Fruit fly (Drosophila melanogaster) whole organism: ENCODE data around the gene CG34136.

ENCODE experiments used
- CG8478 ChIP-seq: fragments of >200 bp; optimal IDR thresholded peaks from 2 replicates; lab custom pipeline; 2018; ENCODE audit warnings: inconsistent platforms
- Dll ChIP-seq: fragments of >200 bp; optimal IDR thresholded peaks from 2 replicates; lab custom pipeline; 2017
- EcR ChIP-seq, 2 experiments: fragments of >200 bp; optimal IDR thresholded peaks; 2 replicates each; lab custom pipeline; 2017; ENCODE audit warnings: missing biosample characterization in 2 of 2, missing genetic modification characterization in 2 of 2, missing genetic modification reagents in 2 of 2
- psq ChIP-seq: fragments of >200 bp; optimal IDR thresholded peaks from 2 replicates; lab custom pipeline; 2017

DNA sequence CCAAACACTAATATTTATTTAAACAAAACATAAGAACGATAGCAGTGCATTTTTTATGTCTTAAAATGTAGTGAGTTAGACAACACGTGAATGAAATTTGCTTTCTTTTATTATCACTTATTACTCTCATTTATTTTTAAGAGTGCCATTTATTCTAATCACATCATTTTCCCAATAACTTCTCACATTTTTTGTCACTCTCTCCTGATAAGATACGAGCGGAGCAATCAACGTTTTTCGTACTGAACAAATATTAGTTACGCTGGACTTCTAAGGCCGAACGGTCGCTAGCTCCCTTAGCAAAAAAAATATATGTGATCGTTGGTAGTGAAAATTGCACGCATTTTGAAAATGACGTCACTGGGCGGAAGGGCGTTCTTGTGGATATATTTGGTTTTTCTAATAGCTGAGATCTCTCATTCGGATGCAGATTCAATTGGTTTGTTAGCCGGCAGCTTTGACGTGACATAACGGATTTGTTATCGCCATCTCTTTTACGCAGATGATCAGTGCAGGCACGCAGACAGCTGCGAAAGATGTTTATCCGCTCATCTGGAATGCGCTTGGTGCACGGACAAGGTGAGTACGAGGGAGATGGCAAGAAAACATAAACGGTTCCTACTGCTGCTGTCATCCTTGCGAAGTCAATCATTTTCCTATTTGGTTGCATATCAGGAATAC is 43.8 kb upstream of the CG34136 start, which contains the start of gene Itgbn:
- TF ChIP-seq CG8478 (lab: Kevin White, UChicago) (no peak), EcR (GFP tag; optimal IDR thresholded peaks at IDR 0.05; lab: Kevin White, UChicago) (no peak), psq (lab: Kevin White, UChicago) (no peak), Dll (lab: Kevin White, UChicago) (no peak)
